Fruit fly (Drosophila melanogaster) whole organism, embryonic: ENCODE data around the gene Lsp1alpha.

Experiments used
- Ada2b ChIP-seq: fragments of 200-800 bp; sonication (Bioruptor generic); IDR thresholded peaks from 2 replicates; pipeline ENCODE4 v1.3.6; 2022; ENCODE audit warnings: missing biosample characterization, missing genetic modification characterization
- Asciz ChIP-seq: fragments of 200-800 bp; sonication (Bioruptor generic); optimal IDR thresholded peaks from 2 replicates; lab custom pipeline; 2017; ENCODE audit warnings: missing biosample characterization, mild to moderate bottlenecking, missing genetic modification characterization, missing genetic modification reagents
- Blimp-1 ChIP-seq: fragments of 200-800 bp; sonication (Bioruptor generic); optimal IDR thresholded peaks from 3 replicates; lab custom pipeline; 2018; ENCODE audit warnings: missing biosample characterization, missing genetic modification characterization, mild to moderate bottlenecking, moderate library complexity, missing genetic modification reagents
- CG10321 ChIP-seq: fragments of 200-800 bp; sonication (Bioruptor generic); IDR thresholded peaks from 2 replicates; pipeline ENCODE4 v1.3.6; 2022; ENCODE audit warnings: missing biosample characterization, missing genetic modification characterization
- CG10431 ChIP-seq: fragments of 200-800 bp; sonication (Bioruptor generic); optimal IDR thresholded peaks from 3 replicates; lab custom pipeline; 2018; ENCODE audit warnings: missing biosample characterization, mild to moderate bottlenecking, missing genetic modification characterization
- CG12236 ChIP-seq: fragments of 200-800 bp; sonication (Bioruptor generic); optimal IDR thresholded peaks from 2 replicates; lab custom pipeline; 2016; ENCODE audit warnings: missing biosample characterization, missing genetic modification characterization
- CG13424 ChIP-seq: fragments of 200-800 bp; sonication (Bioruptor generic); optimal IDR thresholded peaks from 2 replicates; lab custom pipeline; 2019; ENCODE audit warnings: missing biosample characterization, mild to moderate bottlenecking, missing genetic modification characterization, moderate library complexity
- CG14050 ChIP-seq: fragments of 200-800 bp; sonication (Bioruptor generic); IDR thresholded peaks from 3 replicates; pipeline ENCODE4 v1.3.6; 2022; ENCODE audit warnings: missing biosample characterization, missing genetic modification characterization
- CG17359 ChIP-seq: fragments of 200-800 bp; sonication (Bioruptor generic); optimal IDR thresholded peaks from 3 replicates; lab custom pipeline; 2018; ENCODE audit warnings: missing biosample characterization, mild to moderate bottlenecking, missing genetic modification characterization, moderate library complexity
- CG18619 ChIP-seq: fragments of 200-800 bp; sonication (Bioruptor generic); optimal IDR thresholded peaks from 3 replicates; lab custom pipeline; 2017; ENCODE audit warnings: missing biosample characterization, mild to moderate bottlenecking, missing genetic modification characterization
- CG2202 ChIP-seq: fragments of 200-800 bp; sonication (Bioruptor generic); optimal IDR thresholded peaks from 2 replicates; lab custom pipeline; 2018; ENCODE audit warnings: missing biosample characterization, mild to moderate bottlenecking, missing genetic modification characterization
- CG30403 ChIP-seq: fragments of 200-800 bp; sonication (Bioruptor generic); optimal IDR thresholded peaks from 3 replicates; lab custom pipeline; 2016; ENCODE audit warnings: missing biosample characterization, missing genetic modification characterization
- CG32767 ChIP-seq: fragments of 200-800 bp; sonication (Bioruptor generic); IDR thresholded peaks from 2 replicates; pipeline ENCODE4 v1.3.6; 2022; ENCODE audit warnings: missing biosample characterization, missing genetic modification characterization
- CG3726 ChIP-seq: fragments of 200-800 bp; sonication (Bioruptor generic); IDR thresholded peaks from 3 replicates; pipeline ENCODE4, ENCODE4 v1.3.6; 2022; ENCODE audit warnings: missing biosample characterization, missing genetic modification characterization
- CG7987 ChIP-seq: fragments of 200-800 bp; sonication (Bioruptor generic); optimal IDR thresholded peaks from 2 replicates; lab custom pipeline; 2018; ENCODE audit warnings: missing biosample characterization, mild to moderate bottlenecking, missing genetic modification characterization, moderate library complexity
- CG8281 ChIP-seq: fragments of 200-800 bp; sonication (Bioruptor generic); optimal IDR thresholded peaks from 2 replicates; lab custom pipeline; 2018; ENCODE audit warnings: missing biosample characterization, mild to moderate bottlenecking, missing genetic modification characterization, moderate library complexity
- CG8388 ChIP-seq: fragments of 200-800 bp; sonication (Bioruptor generic); optimal IDR thresholded peaks from 2 replicates; lab custom pipeline; 2019; ENCODE audit warnings: missing biosample characterization, mild to moderate bottlenecking, missing genetic modification characterization, moderate library complexity
- CG9609 ChIP-seq: fragments of 200-800 bp; sonication (Bioruptor generic); optimal IDR thresholded peaks from 3 replicates; lab custom pipeline; 2016; ENCODE audit warnings: missing biosample characterization, missing genetic modification characterization
- CG9727 ChIP-seq: fragments of 200-800 bp; sonication (Bioruptor generic); optimal IDR thresholded peaks from 3 replicates; lab custom pipeline; 2017; ENCODE audit warnings: missing biosample characterization, mild to moderate bottlenecking, missing genetic modification characterization
- CG9817 ChIP-seq: fragments of 200-800 bp; sonication (Bioruptor generic); optimal IDR thresholded peaks from 2 replicates; lab custom pipeline; 2018; ENCODE audit warnings: missing biosample characterization, mild to moderate bottlenecking, missing genetic modification characterization, moderate library complexity
- Dbx ChIP-seq: fragments of 200-800 bp; sonication (Bioruptor generic); IDR thresholded peaks from 3 replicates; pipeline ENCODE4 v1.3.6; 2022; ENCODE audit warnings: missing biosample characterization, missing genetic modification characterization
- Drgx ChIP-seq: fragments of 200-800 bp; sonication (Bioruptor generic); IDR thresholded peaks from 2 replicates; pipeline ENCODE4 v1.3.6; 2022; ENCODE audit warnings: missing biosample characterization, missing genetic modification characterization
- Elba2 ChIP-seq: fragments of 200-800 bp; sonication (Bioruptor generic); optimal IDR thresholded peaks from 3 replicates; lab custom pipeline; 2016; ENCODE audit warnings: missing biosample characterization, missing genetic modification characterization
- Lim3 ChIP-seq: fragments of 200-800 bp; sonication (Bioruptor generic); IDR thresholded peaks from 2 replicates; pipeline ENCODE4 v1.3.6; 2022; ENCODE audit warnings: missing biosample characterization, missing genetic modification characterization
- Mad ChIP-seq: fragments of 200-800 bp; sonication (Bioruptor generic); optimal IDR thresholded peaks from 2 replicates; lab custom pipeline; 2016; ENCODE audit warnings: missing biosample characterization, missing genetic modification characterization
- NC2β ChIP-seq: fragments of 200-800 bp; sonication (Bioruptor generic); optimal IDR thresholded peaks from 2 replicates; lab custom pipeline; 2016; ENCODE audit warnings: missing biosample characterization, missing genetic modification characterization
- NFAT ChIP-seq: fragments of 200-800 bp; sonication (Bioruptor generic); IDR thresholded peaks from 2 replicates; pipeline ENCODE4 v1.3.6; 2022; ENCODE audit warnings: missing biosample characterization, missing genetic modification characterization
- Sox100B ChIP-seq: fragments of 200-800 bp; sonication (Bioruptor generic); optimal IDR thresholded peaks from 3 replicates; lab custom pipeline; 2018; ENCODE audit warnings: missing biosample characterization, mild to moderate bottlenecking, missing genetic modification characterization
- bigmax ChIP-seq: fragments of 200-800 bp; sonication (Bioruptor generic); optimal IDR thresholded peaks from 2 replicates; lab custom pipeline; 2018; ENCODE audit warnings: missing biosample characterization, mild to moderate bottlenecking, missing genetic modification characterization
- bsh ChIP-seq, 2 experiments: fragments of 200-800 bp; sonication (Bioruptor generic); optimal IDR thresholded peaks; 2 replicates each; lab custom pipeline; 2017 to 2018; ENCODE audit warnings: mild to moderate bottlenecking in 2 of 2, missing biosample characterization in 2 of 2, missing genetic modification characterization in 2 of 2, moderate library complexity in 1 of 2
- ewg ChIP-seq: fragments of 200-800 bp; sonication (Bioruptor generic); optimal IDR thresholded peaks from 3 replicates; lab custom pipeline; 2017; ENCODE audit warnings: mild to moderate bottlenecking, missing biosample characterization, missing genetic modification reagents, missing genetic modification characterization
- fu2 ChIP-seq: fragments of 200-800 bp; sonication (Bioruptor generic); optimal IDR thresholded peaks from 2 replicates; lab custom pipeline; 2016; ENCODE audit warnings: missing biosample characterization, missing genetic modification characterization
- gcm2 ChIP-seq: fragments of 200-800 bp; sonication (Bioruptor generic); optimal IDR thresholded peaks from 2 replicates; lab custom pipeline; 2016; ENCODE audit warnings: missing biosample characterization, missing genetic modification characterization
- gem ChIP-seq: fragments of 200-800 bp; sonication (Bioruptor generic); optimal IDR thresholded peaks from 2 replicates; lab custom pipeline; 2019; ENCODE audit warnings: missing biosample characterization, mild to moderate bottlenecking, missing genetic modification characterization, moderate library complexity
- hkb ChIP-seq, 2 experiments: fragments of 200-800 bp in 1 of 2; fragments of >200 bp in 1 of 2; sonication (Bioruptor generic) in 1 of 2; IDR thresholded peaks in 1 of 2; optimal IDR thresholded peaks in 1 of 2; 2 replicates each; pipeline versions ENCODE4 v1.3.6 to Lab custom; 2017 to 2022; ENCODE audit warnings: missing biosample characterization in 1 of 2, missing genetic modification characterization in 1 of 2
- hth ChIP-seq: fragments of >200 bp; optimal IDR thresholded peaks from 2 replicates; lab custom pipeline; 2017; ENCODE audit warnings: inconsistent platforms
- knrl ChIP-seq: fragments of 200-800 bp; sonication (Bioruptor generic); IDR thresholded peaks from 3 replicates; pipeline ENCODE4 v1.3.6; 2022; ENCODE audit warnings: missing biosample characterization, missing genetic modification characterization; ENCODE audit not compliant: partially characterized antibody
- lab ChIP-seq: fragments of 200-800 bp; sonication (Bioruptor generic); optimal IDR thresholded peaks from 3 replicates; lab custom pipeline; 2017; ENCODE audit warnings: missing biosample characterization, missing genetic modification characterization, mild to moderate bottlenecking, moderate library complexity, missing genetic modification reagents
- lilli ChIP-seq: fragments of 200-800 bp; sonication (Bioruptor generic); optimal IDR thresholded peaks from 3 replicates; lab custom pipeline; 2016; ENCODE audit warnings: missing biosample characterization, missing genetic modification characterization
- odd ChIP-seq: fragments of 200-800 bp; sonication (Bioruptor generic); optimal IDR thresholded peaks from 2 replicates; lab custom pipeline; 2017; ENCODE audit warnings: missing biosample characterization, mild to moderate bottlenecking, missing genetic modification characterization
- p53 ChIP-seq: fragments of 200-800 bp; sonication (Bioruptor generic); optimal IDR thresholded peaks from 2 replicates; lab custom pipeline; 2016; ENCODE audit warnings: missing biosample characterization, missing genetic modification characterization
- pita ChIP-seq: fragments of 200-800 bp; sonication (Bioruptor generic); optimal IDR thresholded peaks from 2 replicates; lab custom pipeline; 2017; ENCODE audit warnings: missing biosample characterization, mild to moderate bottlenecking, missing genetic modification characterization
- rib ChIP-seq: fragments of 200-800 bp; sonication (Bioruptor generic); IDR thresholded peaks from 2 replicates; pipeline ENCODE4 v1.3.6; 2022; ENCODE audit warnings: missing biosample characterization, missing genetic modification characterization
- ro ChIP-seq: fragments of 200-800 bp; sonication (Bioruptor generic); IDR thresholded peaks from 2 replicates; pipeline ENCODE4 v1.3.6; 2022; ENCODE audit warnings: missing biosample characterization, missing genetic modification characterization
- run ChIP-seq: fragments of 200-800 bp; sonication (Bioruptor generic); optimal IDR thresholded peaks from 3 replicates; lab custom pipeline; 2018; ENCODE audit warnings: missing biosample characterization, mild to moderate bottlenecking, missing genetic modification characterization
- shn ChIP-seq: fragments of 200-800 bp; sonication (Bioruptor generic); optimal IDR thresholded peaks from 3 replicates; lab custom pipeline; 2016; ENCODE audit warnings: missing biosample characterization, missing genetic modification characterization
- sim ChIP-seq: fragments of 200-800 bp; sonication (Bioruptor generic); IDR thresholded peaks from 2 replicates; pipeline ENCODE4 v1.3.6; 2022; ENCODE audit warnings: missing biosample characterization, missing genetic modification characterization
- tgo ChIP-seq: fragments of 200-800 bp; sonication (Bioruptor generic); IDR thresholded peaks from 3 replicates; pipeline ENCODE4 v1.3.6; 2022; ENCODE audit warnings: missing biosample characterization, missing genetic modification characterization
- tin ChIP-seq: fragments of 200-800 bp; sonication (Bioruptor generic); optimal IDR thresholded peaks from 3 replicates; lab custom pipeline; 2016; ENCODE audit warnings: missing biosample characterization, missing genetic modification characterization
- z ChIP-seq: fragments of 200-800 bp; sonication (Bioruptor generic); IDR thresholded peaks from 3 replicates; pipeline ENCODE4 v1.3.6; 2022; ENCODE audit warnings: missing biosample characterization, missing genetic modification characterization

The Lsp1alpha gene

DNA sequence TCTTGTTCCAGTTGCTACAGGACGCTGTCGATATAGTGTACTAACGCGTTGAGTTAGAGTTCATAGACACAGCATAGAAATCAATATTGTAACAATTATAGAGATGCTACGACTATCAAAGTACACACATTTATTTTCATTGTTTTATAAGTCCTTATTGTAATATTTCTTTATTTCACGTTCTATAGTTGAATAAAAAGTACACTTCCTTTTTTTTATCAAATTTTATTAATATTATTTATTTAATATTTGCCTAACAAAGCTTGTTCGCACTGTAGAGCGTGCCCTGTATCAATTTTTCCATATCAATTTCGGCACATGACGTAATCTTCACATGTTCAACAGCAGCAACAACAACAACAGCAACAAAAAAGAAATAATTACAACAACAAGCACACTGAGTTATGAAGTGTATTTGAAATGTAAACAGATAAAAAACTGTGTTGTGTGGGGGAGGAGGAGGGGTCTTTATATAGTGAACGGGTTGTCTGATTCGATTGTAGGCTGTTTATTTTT, 16.1 kb upstream of the Lsp1alpha start (continued):
- TF ChIP-seq CG9727 (GFP tag; lab: Kevin White, UChicago) (peak; percentile 76), CG10431 (GFP tag; lab: Kevin White, UChicago) (peak; percentile 7), CG10321 (GFP tag; lab: Robert Waterston, UW) (no peak), Lim3 (GFP tag; lab: Robert Waterston, UW) (no peak), CG14050 (GFP tag; lab: Robert Waterston, UW) (peak; percentile 71), knrl (GFP tag; lab: Robert Waterston, UW) (no peak), CG9817 (peak; percentile 84), hkb (optimal IDR thresholded peaks at IDR 0.05; lab: Kevin White, UChicago) (no peak), hkb (GFP tag; IDR thresholded peaks at IDR 0.05; lab: Robert Waterston, UW) (peak; percentile 79), CG18619 (peak; percentile 68), tin (GFP tag; lab: Kevin White, UChicago) (peak; percentile 57), bigmax (GFP tag; lab: Kevin White, UChicago) (no peak), gcm2 (no peak), CG9609 (GFP tag; lab: Kevin White, UChicago) (no peak), CG13424 (tag; lab: Kevin White, UChicago) (peak; percentile 91), Elba2 (GFP tag; lab: Kevin White, UChicago) (no peak), p53 (GFP tag; lab: Kevin White, UChicago) (no peak), fu2 (GFP tag; lab: Kevin White, UChicago) (no peak), Ada2b (GFP tag; lab: Robert Waterston, UW) (peak; percentile 75), CG12236 (GFP tag; lab: Kevin White, UChicago) (no peak), CG8281 (tag; lab: Kevin White, UChicago) (peak; percentile 81), Dbx (GFP tag; lab: Robert Waterston, UW) (peak; percentile 58; the same call in 2 of the 3 replicates), CG3726 (GFP tag; lab: Robert Waterston, UW) (no peak), NFAT (GFP tag; lab: Robert Waterston, UW) (peak; percentile 65), pita (GFP tag; lab: Kevin White, UChicago) (no peak), CG7987 (GFP tag; lab: Kevin White, UChicago) (peak; percentile 71), CG17359 (peak; percentile 77), shn (GFP tag; lab: Kevin White, UChicago) (no peak), Asciz (GFP tag; lab: Kevin White, UChicago) (peak; percentile 72), run (tag; lab: Kevin White, UChicago) (peak; percentile 73), CG32767 (peak; percentile 18; the same call in 1 of the 2 replicates), lab (peak; percentile 87), z (GFP tag; lab: Robert Waterston, UW) (no peak), CG2202 (tag; lab: Kevin White, UChicago) (no peak), lilli (peak; percentile 52), bsh (GFP tag; optimal IDR thresholded peaks at IDR 0.05; lab: Kevin White, UChicago) (peak in 1 of 2 experiments; percentile 80), Blimp-1 (peak; percentile 82), CG8388 (GFP tag; lab: Kevin White, UChicago) (peak; percentile 75), sim (peak; percentile 53; the same call in 1 of the 2 replicates), ro (GFP tag; lab: Robert Waterston, UW) (no peak), Sox100B (peak; percentile 86), Mad (no peak), odd (GFP tag; lab: Kevin White, UChicago) (peak; percentile 79), Drgx (GFP tag; lab: Robert Waterston, UW) (peak; percentile 64), rib (GFP tag; lab: Robert Waterston, UW) (0 out of 2 replicates have a peak, but pooled peaks have one; percentile 15), NC2β (GFP tag; lab: Kevin White, UChicago) (no peak), gem (tag; lab: Kevin White, UChicago) (peak; percentile 92), tgo (GFP tag; lab: Robert Waterston, UW) (peak; percentile 81), hth (lab: Kevin White, UChicago) (no peak), ewg (GFP tag; lab: Kevin White, UChicago) (peak; percentile 50), CG30403 (GFP tag; lab: Kevin White, UChicago) (peak; percentile 82)
